Worm (Caenorhabditis elegans): ENCODE measurements around the gene rps-21.

DNA sequence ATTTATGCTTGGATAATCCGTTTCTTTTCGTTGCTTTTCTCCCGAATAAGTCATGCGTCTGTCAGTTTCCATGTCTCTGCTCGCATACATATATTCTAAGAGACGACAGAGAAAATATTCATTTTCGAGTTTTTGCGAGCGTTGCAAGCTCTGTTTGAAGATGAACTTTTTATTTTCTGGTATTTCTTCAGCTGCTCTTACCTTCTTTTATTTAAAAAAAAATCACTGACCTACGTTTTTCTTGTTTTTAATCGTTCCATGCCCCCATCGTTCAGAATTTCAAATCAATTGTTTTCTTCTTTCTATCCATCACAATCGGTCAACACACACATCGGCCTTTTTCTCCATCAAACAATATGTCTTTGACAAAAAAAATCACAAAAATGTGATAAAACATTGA is 21.1 kb upstream of the rps-21 start:
- no peak for TF ChIP-seq fkh-10 (GFP tag; optimal IDR thresholded peaks at IDR 0.05)
- TF ChIP-seq lsy-2 (tag; optimal IDR thresholded peaks at IDR 0.05): no peak
- TF ChIP-seq rnt-1 (tag; optimal IDR thresholded peaks at IDR 0.05): no peak
- TF ChIP-seq skn-1 (tag; optimal IDR thresholded peaks at IDR 0.05): no peak
- TF ChIP-seq ceh-82 (tag; optimal IDR thresholded peaks at IDR 0.05): no peak
- TF ChIP-seq lin-13 (GFP tag; optimal IDR thresholded peaks at IDR 0.05): no peak
- no peak for TF ChIP-seq nhr-12 (tag; optimal IDR thresholded peaks at IDR 0.05)
- TF ChIP-seq sptf-1 (tag; optimal IDR thresholded peaks at IDR 0.05): no peak
- no peak for TF ChIP-seq alr-1 (tag; optimal IDR thresholded peaks at IDR 0.05; ENCODE audit: borderline replicate concordance)
